Worm (Caenorhabditis elegans) whole organism, young adult: Measurements from ENCODE around the gene F15A8.1.

Experiments
- C17E4.6 ChIP-seq: fragments of 200-800 bp; sonication (Bioruptor generic); IDR thresholded peaks from 2 replicates; pipeline ENCODE4 v1.3.6; 2022; ENCODE audit warnings: missing genetic modification reagents, missing genetic modification characterization, missing compliant biosample characterization
- Y53G8AR.9 ChIP-seq: fragments of 200-800 bp; sonication (Bioruptor generic); conservative IDR thresholded peaks from 2 replicates; pipeline ENCODE4 v1.3.6; 2022; ENCODE audit warnings: missing genetic modification reagents, missing genetic modification characterization, missing compliant biosample characterization
- akir-1 ChIP-seq: fragments of 200-800 bp; sonication (Bioruptor generic); optimal IDR thresholded peaks from 2 replicates; lab custom pipeline; 2018; ENCODE audit warnings: mild to moderate bottlenecking, missing genetic modification characterization, moderate library complexity, missing compliant biosample characterization
- ceh-58 ChIP-seq: fragments of 200-800 bp; sonication (Bioruptor generic); IDR thresholded peaks from 2 replicates; pipeline ENCODE4 v1.3.6; 2022; ENCODE audit warnings: missing genetic modification characterization, missing compliant biosample characterization
- dpff-1 ChIP-seq: sonication (generic microtip); optimal IDR thresholded peaks from 2 replicates; lab custom pipeline; 2017; ENCODE audit warnings: mild to moderate bottlenecking, missing genetic modification characterization, missing compliant biosample characterization
- pha-4 ChIP-seq: fragments of 150-350 bp; sonication (generic microtip); optimal IDR thresholded peaks from 2 replicates; lab custom pipeline; 2014; ENCODE audit warnings: missing biosample characterization, missing genetic modification reagents, missing genetic modification characterization
- sdz-38 ChIP-seq: sonication (generic microtip); optimal IDR thresholded peaks from 2 replicates; lab custom pipeline; 2016; ENCODE audit warnings: missing genotype, missing genetic modification characterization, missing compliant biosample characterization
- snpc-1.3 ChIP-seq: sonication (generic microtip); optimal IDR thresholded peaks from 2 replicates; lab custom pipeline; 2017; ENCODE audit warnings: missing genetic modification characterization, mild to moderate bottlenecking, missing compliant biosample characterization, antibody characterized with exemption, moderate library complexity, missing genotype, missing genetic modification reagents; ENCODE audit not compliant: insufficient read depth
- snpc-4 ChIP-seq, 5 experiments: fragments of 150-350 bp in 1 of 5; sonication (generic microtip) in 4 of 5; optimal IDR thresholded peaks; 2 replicates each; lab custom pipeline; 2014 to 2018; ENCODE audit warnings: missing genetic modification characterization in 5 of 5, missing biosample characterization in 3 of 5, antibody characterized with exemption in 2 of 5, mild to moderate bottlenecking in 2 of 5, missing compliant biosample characterization in 2 of 5, missing genotype in 2 of 5, moderate library complexity in 2 of 5, missing genetic modification reagents in 1 of 5
- zim-3 ChIP-seq: sonication (generic microtip); optimal IDR thresholded peaks from 2 replicates; lab custom pipeline; 2017; ENCODE audit warnings: mild to moderate bottlenecking, missing genetic modification characterization, moderate library complexity, missing compliant biosample characterization
- ztf-25 ChIP-seq: fragments of 200-800 bp; sonication (Bioruptor generic); IDR thresholded peaks from 2 replicates; pipeline ENCODE4 v1.3.6; 2022; ENCODE audit warnings: missing genetic modification reagents, missing genetic modification characterization, missing compliant biosample characterization

- TF ChIP-seq snpc-1.3 (no peak), snpc-4 (GFP tag; optimal IDR thresholded peaks at IDR 0.05; lab: Kevin White, UChicago) (no peak), snpc-4 (tag; optimal IDR thresholded peaks at IDR 0.05; lab: Kevin White, UChicago) (no peak), pha-4 (no peak), ztf-25 (no peak), zim-3 (no peak), sdz-38 (no peak), C17E4.6 (GFP tag; lab: Robert Waterston, UW) (no peak), Y53G8AR.9 (GFP tag; lab: Robert Waterston, UW) (no peak), dpff-1 (tag; lab: Kevin White, UChicago) (no peak), ceh-58 (no peak), akir-1 (GFP tag; lab: Kevin White, UChicago) (no peak)
These were observed 49.7 kb downstream of the F15A8.1 start for ce11 chrX:4490400-4490799.
